Worm (Caenorhabditis elegans) whole organism, mixed stage, embryonic: ENCODE data around the gene ztf-18.

Experiments used
- blmp-1 ChIP-seq: fragments of 150-350 bp; optimal IDR thresholded peaks from 2 replicates; lab custom pipeline; 2014; ENCODE audit warnings: missing biosample characterization, missing genetic modification characterization
- ces-1 ChIP-seq: fragments of 150-350 bp; optimal IDR thresholded peaks from 2 replicates; lab custom pipeline; 2014; ENCODE audit warnings: missing biosample characterization, missing genetic modification reagents, missing genetic modification characterization
- elt-1 ChIP-seq: sonication (generic microtip); optimal IDR thresholded peaks from 2 replicates; lab custom pipeline; 2017; ENCODE audit warnings: missing genetic modification characterization, mild to moderate bottlenecking, missing compliant biosample characterization, antibody characterized with exemption, moderate library complexity, borderline replicate concordance; ENCODE audit not compliant: insufficient read depth
- ham-2 ChIP-seq: fragments of 200-800 bp; sonication (Bioruptor generic); optimal IDR thresholded peaks from 2 replicates; lab custom pipeline; 2018; ENCODE audit warnings: mild to moderate bottlenecking, missing genetic modification characterization, missing compliant biosample characterization
- lsy-2 ChIP-seq: fragments of 150-350 bp; optimal IDR thresholded peaks from 2 replicates; lab custom pipeline; 2014; ENCODE audit warnings: missing biosample characterization, missing genetic modification characterization
- sem-2 ChIP-seq: fragments of 200-800 bp; sonication (Bioruptor generic); optimal IDR thresholded peaks from 2 replicates; lab custom pipeline; 2018; ENCODE audit warnings: mild to moderate bottlenecking, missing genetic modification characterization, missing compliant biosample characterization

DNA sequence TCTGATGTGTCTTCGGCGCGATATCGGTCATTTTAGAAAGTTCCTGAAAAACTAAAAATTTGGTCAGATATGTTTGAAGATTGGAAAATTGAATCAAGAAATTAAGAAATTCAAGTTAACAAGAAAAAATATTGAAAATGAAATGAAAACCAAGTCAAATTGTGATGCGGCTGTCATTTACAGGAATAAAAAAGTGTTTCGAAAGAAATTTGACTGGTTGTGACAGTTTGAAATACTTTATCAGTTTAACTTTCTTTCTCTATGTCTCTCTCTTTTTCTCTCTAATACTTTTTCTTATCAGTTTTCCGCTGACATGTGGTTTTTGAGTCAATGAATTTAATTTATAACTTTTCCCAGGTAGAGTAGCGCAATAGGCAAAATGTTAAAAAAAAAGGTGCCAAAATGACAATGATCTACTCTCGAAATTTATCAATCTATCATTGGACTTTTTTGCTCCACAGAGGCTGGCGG, 40.6 kb upstream of the ztf-18 start, which contains the start of gene fbxa-55:
- TF ChIP-seq ces-1 (GFP tag; lab: Kevin White, UChicago): no peak
- TF ChIP-seq lsy-2 (tag; lab: Kevin White, UChicago): no peak
- TF ChIP-seq sem-2 (GFP tag; lab: Kevin White, UChicago): no peak
- TF ChIP-seq elt-1 (tag; lab: Kevin White, UChicago): no peak
- no peak for TF ChIP-seq blmp-1
- TF ChIP-seq ham-2 (GFP tag; lab: Kevin White, UChicago): no peak
